Worm (Caenorhabditis elegans): ENCODE data around the gene ZK512.11.

The ZK512.11 gene

DNA sequence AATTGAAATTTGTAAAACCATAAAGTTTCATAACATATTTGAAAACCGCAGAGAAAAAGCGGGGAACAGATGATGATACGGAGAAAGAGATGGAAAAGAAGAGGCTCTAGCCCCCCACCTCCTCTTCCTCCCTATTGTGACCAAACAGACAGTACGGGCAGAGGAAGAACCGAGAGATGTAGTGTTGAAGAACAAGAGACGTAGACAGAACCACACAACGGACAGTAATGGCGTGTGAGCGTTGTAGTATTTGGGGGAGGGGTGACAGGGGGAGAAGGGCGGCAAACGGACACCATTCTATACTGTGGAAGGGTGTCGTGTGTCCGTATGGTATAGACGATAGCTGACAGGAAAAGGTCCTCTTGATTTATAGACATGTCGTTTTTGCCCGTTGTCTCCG lies 32.0 kb downstream of the ZK512.11 start:
- TF ChIP-seq syd-9 (tag; optimal IDR thresholded peaks at IDR 0.05) (peak; percentile 22), rnt-1 (tag; optimal IDR thresholded peaks at IDR 0.05) (no peak)

DNA sequence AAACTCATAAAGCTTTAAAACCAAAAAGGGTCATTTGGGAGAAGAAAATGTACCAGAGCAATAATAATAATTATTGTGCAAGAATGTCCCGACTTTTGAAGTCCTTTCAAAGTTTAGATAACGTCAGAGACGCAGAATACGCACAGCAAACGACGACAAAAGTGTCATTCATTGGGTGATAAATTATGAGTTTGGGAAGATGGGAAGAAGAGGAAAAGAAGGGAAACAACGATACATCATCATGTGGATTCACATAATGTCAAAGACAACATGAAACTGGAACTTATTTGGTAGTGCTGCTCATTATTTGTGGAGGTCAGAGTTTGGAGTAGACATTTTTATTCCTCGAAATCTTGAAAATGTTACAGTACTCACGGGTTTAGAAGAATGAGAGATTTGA lies 33.9 kb downstream of the ZK512.11 start:
- TF ChIP-seq tbx-7 (tag; optimal IDR thresholded peaks at IDR 0.05) (no peak), dmd-4 (tag; optimal IDR thresholded peaks at IDR 0.05; ENCODE audit: borderline replicate concordance) (no peak), unc-55 (GFP tag; optimal IDR thresholded peaks at IDR 0.05) (peak; percentile 44)

DNA sequence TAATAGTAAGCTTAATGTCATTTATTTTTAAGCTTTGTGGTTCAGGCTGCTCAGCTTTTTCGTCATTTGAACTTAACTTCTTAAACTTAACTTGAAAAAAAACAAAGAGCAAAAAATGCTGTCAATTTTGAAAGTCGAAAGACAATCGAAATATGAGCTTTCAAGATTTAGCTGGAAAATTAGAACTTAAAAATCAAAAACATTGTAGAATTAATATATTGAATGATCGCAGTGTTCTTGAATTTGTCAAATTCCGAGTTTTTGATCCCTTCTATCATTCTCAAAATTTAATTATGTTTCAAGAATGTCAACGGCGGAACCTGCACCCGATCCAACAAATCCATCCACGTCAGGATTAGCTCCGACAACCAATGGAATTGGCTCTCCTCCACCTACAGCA lies 37.2 kb downstream of the ZK512.11 start, which contains the start of gene tax-4:
Gene tax-4 (plus strand): TSS at position 301 of the 400 bp plus-strand sequence.
- TF ChIP-seq pha-4 (tag; optimal IDR thresholded peaks at IDR 0.05), result no peak
- no peak for TF ChIP-seq ceh-22 (tag; optimal IDR thresholded peaks at IDR 0.05)
- no peak for TF ChIP-seq eyg-1 (tag; optimal IDR thresholded peaks at IDR 0.05)
- TF ChIP-seq rnt-1 (tag; optimal IDR thresholded peaks at IDR 0.05), result no peak
- TF ChIP-seq nhr-232 (tag; optimal IDR thresholded peaks at IDR 0.05), result no peak

DNA sequence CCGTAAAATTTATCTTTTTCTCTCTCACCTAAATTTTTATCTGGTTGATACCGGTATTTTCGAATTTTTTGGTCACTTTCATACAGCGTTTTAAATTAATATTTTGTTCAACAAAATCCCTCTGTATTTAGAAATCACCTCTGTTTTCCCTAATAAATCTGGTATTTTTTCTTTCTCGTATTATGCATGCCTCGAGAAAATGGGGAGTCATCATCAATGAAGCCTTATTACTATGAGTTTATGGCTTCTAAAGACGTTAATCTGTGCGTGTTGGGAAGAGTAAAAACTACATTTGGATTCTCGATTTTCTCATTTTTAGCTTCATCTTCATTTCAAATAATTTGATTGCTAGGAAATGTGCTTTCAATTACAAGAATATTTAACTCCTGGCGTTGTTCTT lies 41.7 kb downstream of the ZK512.11 start, which contains the start of gene ZC84.7:
Gene ZC84.7 (plus strand): TSS at position 301 of the 400 bp plus-strand sequence.
- TF ChIP-seq hlh-8 (tag; optimal IDR thresholded peaks at IDR 0.05) (no peak), C38D4.7 (GFP tag; optimal IDR thresholded peaks at IDR 0.05) (no peak), npax-4 (tag; optimal IDR thresholded peaks at IDR 0.05) (no peak), zip-5 (tag; optimal IDR thresholded peaks at IDR 0.05) (no peak), pros-1 (tag; optimal IDR thresholded peaks at IDR 0.05) (no peak), unc-3 (GFP tag; conservative IDR thresholded peaks at IDR 0.05) (no peak), unc-3 (tag; optimal IDR thresholded peaks at IDR 0.05) (no peak), sdc-2 (tag; optimal IDR thresholded peaks at IDR 0.05) (no peak), ceh-2 (tag; optimal IDR thresholded peaks at IDR 0.05) (no peak), pag-3 (tag; optimal IDR thresholded peaks at IDR 0.05; ENCODE audit: borderline replicate concordance) (no peak)

DNA sequence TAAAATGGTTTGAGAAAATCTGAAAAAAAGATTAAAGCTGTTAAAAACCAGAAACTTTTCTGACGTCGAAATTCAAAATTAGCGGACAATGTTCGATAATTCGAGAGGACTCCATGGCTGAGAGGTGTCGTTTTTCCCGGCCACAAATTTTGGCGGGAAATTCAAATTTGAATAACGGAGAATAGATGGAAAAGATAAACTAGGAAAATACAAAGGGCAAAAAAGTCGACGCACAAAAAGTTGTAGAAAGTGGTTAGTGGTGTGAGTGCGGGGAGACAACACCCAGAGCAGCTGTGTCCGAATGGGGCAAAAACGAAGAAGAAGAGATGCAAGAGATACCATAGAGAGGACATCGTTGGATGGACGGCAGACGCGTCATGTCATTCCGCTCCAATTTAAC lies 47.1 kb downstream of the ZK512.11 start, which contains the start of gene cls-3:
Gene cls-3 (minus strand): TSS at position 19 of the 400 bp plus-strand sequence.
- TF ChIP-seq pros-1 (tag; optimal IDR thresholded peaks at IDR 0.05) (no peak), hlh-8 (tag; optimal IDR thresholded peaks at IDR 0.05) (peak; percentile 71), ceh-45 (GFP tag; IDR thresholded peaks at IDR 0.05) (no peak), hlh-30 (tag; optimal IDR thresholded peaks at IDR 0.05; ENCODE audit: insufficient read depth) (no peak), lim-6 (tag; optimal IDR thresholded peaks at IDR 0.05) (no peak), nhr-232 (tag; optimal IDR thresholded peaks at IDR 0.05) (no peak), ceh-34 (tag; optimal IDR thresholded peaks at IDR 0.05) (peak; percentile 8), fkh-10 (GFP tag; optimal IDR thresholded peaks at IDR 0.05) (no peak), dve-1 (tag; optimal IDR thresholded peaks at IDR 0.05) (no peak), unc-55 (GFP tag; optimal IDR thresholded peaks at IDR 0.05) (no peak), C38D4.7 (GFP tag; optimal IDR thresholded peaks at IDR 0.05) (no peak), K02D7.2 (tag; optimal IDR thresholded peaks at IDR 0.05) (no peak), fkh-6 (tag; optimal IDR thresholded peaks at IDR 0.05) (peak; percentile 19), ztf-16 (tag; optimal IDR thresholded peaks at IDR 0.05) (no peak), pag-3 (tag; optimal IDR thresholded peaks at IDR 0.05; ENCODE audit: borderline replicate concordance) (no peak), rnt-1 (tag; optimal IDR thresholded peaks at IDR 0.05) (peak; percentile 27), unc-42 (tag; optimal IDR thresholded peaks at IDR 0.05) (peak; percentile 69), ceh-31 (tag; optimal IDR thresholded peaks at IDR 0.05) (peak; percentile 62), dmd-4 (tag; optimal IDR thresholded peaks at IDR 0.05; ENCODE audit: borderline replicate concordance) (no peak), tbx-2 (tag; optimal IDR thresholded peaks at IDR 0.05) (peak; percentile 41), tbx-7 (tag; optimal IDR thresholded peaks at IDR 0.05) (no peak), pax-1 (tag; optimal IDR thresholded peaks at IDR 0.05) (no peak), ahr-1 (tag; optimal IDR thresholded peaks at IDR 0.05) (no peak), ama-1 (optimal IDR thresholded peaks at IDR 0.05) (no peak), K09A11.1 (tag; optimal IDR thresholded peaks at IDR 0.05; ENCODE audit: insufficient read depth) (no peak), hlh-13 (GFP tag; optimal IDR thresholded peaks at IDR 0.05) (no peak), pqm-1 (tag; optimal IDR thresholded peaks at IDR 0.05) (no peak), C08G9.2 (tag; optimal IDR thresholded peaks at IDR 0.05) (peak; percentile 58), fax-1 (tag; optimal IDR thresholded peaks at IDR 0.05) (no peak), ref-2 (tag; optimal IDR thresholded peaks at IDR 0.05) (no peak), eyg-1 (tag; optimal IDR thresholded peaks at IDR 0.05) (no peak), ceh-22 (tag; optimal IDR thresholded peaks at IDR 0.05) (no peak), npax-4 (tag; optimal IDR thresholded peaks at IDR 0.05) (no peak), sox-2 (GFP tag; IDR thresholded peaks at IDR 0.05) (no peak), sdc-2 (tag; optimal IDR thresholded peaks at IDR 0.05) (no peak), che-1 (tag; optimal IDR thresholded peaks at IDR 0.05) (peak; percentile 9)
